Worm (Caenorhabditis elegans) whole organism, young adult: ENCODE data around the gene ZK742.6.

Source experiments
- B0261.1 ChIP-seq: sonication (generic microtip); optimal IDR thresholded peaks from 2 replicates; lab custom pipeline; 2016; ENCODE audit warnings: mild to moderate bottlenecking, missing genetic modification characterization, moderate library complexity, missing compliant biosample characterization
- B0336.3 ChIP-seq: fragments of 200-800 bp; sonication (Bioruptor generic); IDR thresholded peaks from 2 replicates; pipeline ENCODE4 v1.3.6; 2022; ENCODE audit warnings: missing genetic modification characterization, missing compliant biosample characterization
- D2030.7 ChIP-seq: fragments of 200-800 bp; sonication (Bioruptor generic); IDR thresholded peaks from 2 replicates; pipeline ENCODE4 v1.3.6; 2022; ENCODE audit warnings: missing genetic modification reagents, missing genetic modification characterization, missing compliant biosample characterization
- F37B4.10 ChIP-seq: fragments of 200-800 bp; sonication (Bioruptor generic); IDR thresholded peaks from 2 replicates; pipeline ENCODE4 v1.3.6; 2022; ENCODE audit warnings: missing genetic modification characterization, missing compliant biosample characterization
- F39B2.1 ChIP-seq: fragments of 200-800 bp; sonication (Bioruptor generic); IDR thresholded peaks from 2 replicates; pipeline ENCODE4 v1.3.6; 2022; ENCODE audit warnings: missing genetic modification reagents, missing genetic modification characterization, missing compliant biosample characterization
- F49E8.2 ChIP-seq: sonication (generic microtip); optimal IDR thresholded peaks from 3 replicates; lab custom pipeline; 2017; ENCODE audit warnings: missing genetic modification characterization, mild to moderate bottlenecking, missing compliant biosample characterization, antibody characterized with exemption, moderate library complexity; ENCODE audit not compliant: insufficient read depth
- K12H6.12 ChIP-seq: fragments of 200-800 bp; sonication (Bioruptor generic); optimal IDR thresholded peaks from 2 replicates; lab custom pipeline; 2018; ENCODE audit warnings: mild to moderate bottlenecking, missing genetic modification characterization, missing compliant biosample characterization
- Y53F4B.3 ChIP-seq: fragments of 200-800 bp; sonication (Bioruptor generic); IDR thresholded peaks from 2 replicates; pipeline ENCODE4 v1.3.6; 2022; ENCODE audit warnings: missing genetic modification reagents, missing genetic modification characterization, missing compliant biosample characterization
- Y53G8AR.9 ChIP-seq: fragments of 200-800 bp; sonication (Bioruptor generic); conservative IDR thresholded peaks from 2 replicates; pipeline ENCODE4 v1.3.6; 2022; ENCODE audit warnings: missing genetic modification reagents, missing genetic modification characterization, missing compliant biosample characterization
- Y95B8A.8 ChIP-seq: fragments of 200-800 bp; sonication (Bioruptor generic); IDR thresholded peaks from 2 replicates; pipeline ENCODE4 v1.3.6; 2022; ENCODE audit warnings: missing genetic modification reagents, missing genetic modification characterization, missing compliant biosample characterization
- aptf-2 ChIP-seq: fragments of 200-800 bp; sonication (Bioruptor generic); conservative IDR thresholded peaks from 2 replicates; pipeline ENCODE4 v1.3.6; 2022; ENCODE audit warnings: missing genetic modification reagents, missing genetic modification characterization, missing compliant biosample characterization
- attf-3 ChIP-seq: fragments of 200-800 bp; sonication (Bioruptor generic); conservative IDR thresholded peaks from 2 replicates; pipeline ENCODE4 v1.3.6; 2022; ENCODE audit warnings: missing genetic modification reagents, missing genetic modification characterization, missing compliant biosample characterization
- bed-2 ChIP-seq: fragments of 200-800 bp; sonication (Bioruptor generic); IDR thresholded peaks from 2 replicates; pipeline ENCODE4 v1.3.6; 2022; ENCODE audit warnings: missing genetic modification reagents, missing genetic modification characterization, missing compliant biosample characterization
- cebp-2 ChIP-seq: fragments of 200-800 bp; sonication (Bioruptor generic); IDR thresholded peaks from 2 replicates; pipeline ENCODE4 v1.3.6; 2022; ENCODE audit warnings: missing genetic modification characterization, missing compliant biosample characterization
- ceh-40 ChIP-seq: fragments of 200-800 bp; sonication (Bioruptor generic); IDR thresholded peaks from 2 replicates; pipeline ENCODE4 v1.3.6; 2022; ENCODE audit warnings: missing genetic modification characterization, missing compliant biosample characterization
- chd-7 ChIP-seq: sonication (generic microtip); optimal IDR thresholded peaks from 2 replicates; lab custom pipeline; 2016; ENCODE audit warnings: mild to moderate bottlenecking, missing genetic modification characterization, moderate library complexity, missing compliant biosample characterization
- die-1 ChIP-seq: sonication (generic microtip); optimal IDR thresholded peaks from 2 replicates; lab custom pipeline; 2016; ENCODE audit warnings: missing genotype, mild to moderate bottlenecking, missing genetic modification characterization, missing compliant biosample characterization
- dpff-1 ChIP-seq: sonication (generic microtip); optimal IDR thresholded peaks from 2 replicates; lab custom pipeline; 2017; ENCODE audit warnings: mild to moderate bottlenecking, missing genetic modification characterization, missing compliant biosample characterization
- egl-18 ChIP-seq: fragments of 200-800 bp; sonication (Bioruptor generic); IDR thresholded peaks from 2 replicates; pipeline ENCODE4 v1.3.6; 2022; ENCODE audit warnings: missing genetic modification reagents, missing genetic modification characterization, missing compliant biosample characterization
- ekl-4 ChIP-seq: fragments of 200-800 bp; sonication (Bioruptor generic); IDR thresholded peaks from 2 replicates; pipeline ENCODE4 v1.3.6; 2022; ENCODE audit warnings: missing genetic modification reagents, missing genetic modification characterization, missing compliant biosample characterization
- fkh-3 ChIP-seq: sonication (generic microtip); optimal IDR thresholded peaks from 2 replicates; lab custom pipeline; 2016; ENCODE audit warnings: mild to moderate bottlenecking, missing genetic modification characterization, missing compliant biosample characterization
- him-1 ChIP-seq: sonication (generic microtip); optimal IDR thresholded peaks from 2 replicates; lab custom pipeline; 2016; ENCODE audit warnings: missing genotype, missing genetic modification reagents, missing genetic modification characterization, missing compliant biosample characterization
- hmg-1.2 ChIP-seq: fragments of 200-800 bp; sonication (Bioruptor generic); IDR thresholded peaks from 2 replicates; pipeline ENCODE4 v1.3.6; 2022; ENCODE audit warnings: missing genetic modification reagents, missing genetic modification characterization, missing compliant biosample characterization
- hmg-20 ChIP-seq: fragments of 200-800 bp; sonication (Bioruptor generic); IDR thresholded peaks from 2 replicates; pipeline ENCODE4 v1.3.6; 2022; ENCODE audit warnings: missing genetic modification reagents, missing genetic modification characterization, missing compliant biosample characterization
- hrde-1 ChIP-seq: sonication (generic microtip); optimal IDR thresholded peaks from 2 replicates; lab custom pipeline; 2016; ENCODE audit warnings: missing genetic modification characterization, mild to moderate bottlenecking, missing compliant biosample characterization, moderate library complexity, missing genotype, missing genetic modification reagents, borderline replicate concordance
- lag-1 ChIP-seq: fragments of 200-800 bp; sonication (Bioruptor generic); IDR thresholded peaks from 2 replicates; pipeline ENCODE4 v1.3.6; 2022; ENCODE audit warnings: missing genetic modification reagents, missing genetic modification characterization, missing compliant biosample characterization
- let-607 ChIP-seq, 2 experiments: fragments of 200-800 bp in 1 of 2; sonication (Bioruptor generic) in 1 of 2; sonication (generic microtip) in 1 of 2; optimal IDR thresholded peaks; 2 replicates each; lab custom pipeline; 2016 to 2018; ENCODE audit warnings: mild to moderate bottlenecking in 2 of 2, missing compliant biosample characterization in 2 of 2, missing genetic modification characterization in 2 of 2, moderate library complexity in 2 of 2, missing genotype in 1 of 2
- lir-1 ChIP-seq: fragments of 200-800 bp; sonication (Bioruptor generic); conservative IDR thresholded peaks from 2 replicates; pipeline ENCODE4 v1.3.6; 2022; ENCODE audit warnings: missing genetic modification reagents, missing genetic modification characterization, missing compliant biosample characterization
- lsl-1 ChIP-seq: fragments of 200-800 bp; sonication (Bioruptor generic); optimal IDR thresholded peaks from 2 replicates; lab custom pipeline; 2018; ENCODE audit warnings: mild to moderate bottlenecking, missing genetic modification characterization, moderate library complexity, missing compliant biosample characterization
- madf-10 ChIP-seq: sonication (generic microtip); optimal IDR thresholded peaks from 2 replicates; lab custom pipeline; 2016; ENCODE audit warnings: mild to moderate bottlenecking, missing genetic modification characterization, missing compliant biosample characterization
- madf-6 ChIP-seq: fragments of 200-800 bp; sonication (Bioruptor generic); IDR thresholded peaks from 2 replicates; pipeline ENCODE4 v1.3.6; 2022; ENCODE audit warnings: missing genetic modification reagents, missing genetic modification characterization, missing compliant biosample characterization
- madf-8 ChIP-seq: fragments of 200-800 bp; sonication (Bioruptor generic); conservative IDR thresholded peaks from 2 replicates; pipeline ENCODE4 v1.3.6; 2022; ENCODE audit warnings: missing genetic modification reagents, missing genetic modification characterization, missing compliant biosample characterization
- mcd-1 ChIP-seq: fragments of 200-800 bp; sonication (Bioruptor generic); IDR thresholded peaks from 2 replicates; pipeline ENCODE4 v1.3.6; 2022; ENCODE audit warnings: missing genetic modification reagents, missing genetic modification characterization, missing compliant biosample characterization
- mes-4 ChIP-seq: sonication (generic microtip); optimal IDR thresholded peaks from 2 replicates; lab custom pipeline; 2016; ENCODE audit warnings: missing genotype, missing genetic modification characterization, missing compliant biosample characterization
- nfya-1 ChIP-seq: sonication (generic microtip); optimal IDR thresholded peaks from 2 replicates; lab custom pipeline; 2017; ENCODE audit warnings: antibody characterized with exemption, missing compliant biosample characterization, missing genetic modification characterization, borderline replicate concordance; ENCODE audit not compliant: insufficient read depth
- nhr-90 ChIP-seq: sonication (generic microtip); optimal IDR thresholded peaks from 2 replicates; lab custom pipeline; 2016; ENCODE audit warnings: missing genotype, mild to moderate bottlenecking, missing genetic modification characterization, missing compliant biosample characterization
- pha-4 ChIP-seq: fragments of 150-350 bp; sonication (generic microtip); optimal IDR thresholded peaks from 2 replicates; lab custom pipeline; 2014; ENCODE audit warnings: missing biosample characterization, missing genetic modification reagents, missing genetic modification characterization
- rec-8 ChIP-seq, 2 experiments: sonication (generic microtip); optimal IDR thresholded peaks; 2 replicates each; lab custom pipeline; 2016; ENCODE audit warnings: mild to moderate bottlenecking in 2 of 2, missing genetic modification characterization in 2 of 2, missing genetic modification reagents in 2 of 2, missing genotype in 2 of 2, missing biosample characterization in 1 of 2, missing compliant biosample characterization in 1 of 2, moderate library complexity in 1 of 2
- repo-1 ChIP-seq: sonication (generic microtip); optimal IDR thresholded peaks from 2 replicates; lab custom pipeline; 2017; ENCODE audit warnings: mild to moderate bottlenecking, missing genetic modification characterization, missing compliant biosample characterization
- sdz-38 ChIP-seq: sonication (generic microtip); optimal IDR thresholded peaks from 2 replicates; lab custom pipeline; 2016; ENCODE audit warnings: missing genotype, missing genetic modification characterization, missing compliant biosample characterization
- snpc-1.3 ChIP-seq: sonication (generic microtip); optimal IDR thresholded peaks from 2 replicates; lab custom pipeline; 2017; ENCODE audit warnings: missing genetic modification characterization, mild to moderate bottlenecking, missing compliant biosample characterization, antibody characterized with exemption, moderate library complexity, missing genotype, missing genetic modification reagents; ENCODE audit not compliant: insufficient read depth
- snpc-3.4 ChIP-seq: sonication (generic microtip); optimal IDR thresholded peaks from 2 replicates; lab custom pipeline; 2017; ENCODE audit warnings: missing genetic modification characterization, mild to moderate bottlenecking, missing compliant biosample characterization, antibody characterized with exemption, moderate library complexity, missing genotype, missing genetic modification reagents
- snpc-4 ChIP-seq, 5 experiments: fragments of 150-350 bp in 1 of 5; sonication (generic microtip) in 4 of 5; optimal IDR thresholded peaks; 2 replicates each; lab custom pipeline; 2014 to 2018; ENCODE audit warnings: missing genetic modification characterization in 5 of 5, missing biosample characterization in 3 of 5, antibody characterized with exemption in 2 of 5, mild to moderate bottlenecking in 2 of 5, missing compliant biosample characterization in 2 of 5, missing genotype in 2 of 5, moderate library complexity in 2 of 5, missing genetic modification reagents in 1 of 5
- tbx-9 ChIP-seq: sonication (generic microtip); optimal IDR thresholded peaks from 2 replicates; lab custom pipeline; 2016; ENCODE audit warnings: borderline replicate concordance, missing genetic modification characterization, inconsistent platforms, missing compliant biosample characterization
- unc-62 ChIP-seq: fragments of 150-350 bp; optimal IDR thresholded peaks from 2 replicates; lab custom pipeline; 2014; ENCODE audit warnings: missing biosample characterization, missing genetic modification reagents, missing genetic modification characterization
- xnd-1 ChIP-seq: sonication (generic microtip); optimal IDR thresholded peaks from 2 replicates; lab custom pipeline; 2016; ENCODE audit warnings: missing genotype, missing genetic modification reagents, missing genetic modification characterization, missing compliant biosample characterization
- ztf-3 ChIP-seq: fragments of 200-800 bp; sonication (Bioruptor generic); optimal IDR thresholded peaks from 2 replicates; lab custom pipeline; 2018; ENCODE audit warnings: mild to moderate bottlenecking, missing genetic modification characterization, missing compliant biosample characterization
- ztf-6 ChIP-seq: fragments of 200-800 bp; sonication (Bioruptor generic); IDR thresholded peaks from 2 replicates; pipeline ENCODE4 v1.3.6; 2022; ENCODE audit warnings: missing genetic modification reagents, missing genetic modification characterization, missing compliant biosample characterization

The ZK742.6 gene

DNA sequence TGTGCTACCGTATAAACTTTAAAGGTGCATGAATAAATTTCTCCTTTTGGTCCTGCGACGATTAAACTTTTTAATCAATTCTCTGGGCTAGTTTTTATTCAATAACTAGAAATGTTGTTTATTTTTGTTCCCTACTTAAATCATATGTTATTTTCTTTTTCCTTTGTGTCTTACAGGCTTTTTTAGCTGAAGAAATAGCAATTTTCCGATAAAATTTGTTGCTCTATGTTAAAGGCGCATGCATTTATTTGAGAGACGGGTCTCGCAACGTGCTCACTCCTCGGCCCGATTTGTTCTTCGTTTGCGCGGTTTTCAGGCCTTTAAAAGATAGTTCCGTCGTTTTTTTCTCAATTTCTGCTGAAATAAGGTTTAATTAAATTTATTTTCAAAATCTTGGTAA is 39.2 kb upstream of the ZK742.6 start (continued):
- TF ChIP-seq hrde-1 (no peak), hmg-1.2 (GFP tag; lab: Robert Waterston, UW) (peak; percentile 43; the same call in 1 of the 2 replicates), snpc-3.4 (tag; lab: Kevin White, UChicago) (no peak), B0336.3 (GFP tag; lab: Robert Waterston, UW) (no peak), Y53F4B.3 (GFP tag; lab: Robert Waterston, UW) (no peak), bed-2 (GFP tag; lab: Robert Waterston, UW) (no peak), mes-4 (no peak), repo-1 (tag; lab: Kevin White, UChicago) (no peak), ekl-4 (GFP tag; lab: Robert Waterston, UW) (no peak), ztf-6 (GFP tag; lab: Robert Waterston, UW) (no peak), pha-4 (tag; lab: Kevin White, UChicago) (no peak), attf-3 (GFP tag; lab: Robert Waterston, UW) (no peak), let-607 (tag; optimal IDR thresholded peaks at IDR 0.05; lab: Kevin White, UChicago) (no peak), mcd-1 (GFP tag; lab: Robert Waterston, UW) (no peak), snpc-1.3 (peak; percentile 14), fkh-3 (tag; lab: Kevin White, UChicago) (no peak), Y95B8A.8 (GFP tag; lab: Robert Waterston, UW) (no peak), K12H6.12 (tag; lab: Kevin White, UChicago) (no peak), B0261.1 (tag; lab: Kevin White, UChicago) (no peak), xnd-1 (tag; lab: Kevin White, UChicago) (peak; percentile 75), unc-62 (GFP tag; lab: Kevin White, UChicago) (no peak), egl-18 (no peak), F39B2.1 (GFP tag; lab: Robert Waterston, UW) (no peak), ceh-40 (no peak), D2030.7 (peak; percentile 45; the same call in 1 of the 2 replicates), nfya-1 (tag; lab: Kevin White, UChicago) (no peak), hmg-20 (GFP tag; lab: Robert Waterston, UW) (no peak), nhr-90 (tag; lab: Kevin White, UChicago) (no peak), lsl-1 (peak; percentile 84), ztf-3 (GFP tag; lab: Kevin White, UChicago) (no peak), him-1 (tag; lab: Kevin White, UChicago) (no peak), snpc-4 (GFP tag; optimal IDR thresholded peaks at IDR 0.05; lab: Kevin White, UChicago) (no peak), snpc-4 (tag; optimal IDR thresholded peaks at IDR 0.05; lab: Kevin White, UChicago) (peak in 1 of 4 experiments; percentile 26), madf-10 (tag; lab: Kevin White, UChicago) (no peak), madf-8 (GFP tag; lab: Robert Waterston, UW) (peak; percentile 42), aptf-2 (GFP tag; lab: Robert Waterston, UW) (no peak), chd-7 (tag; lab: Kevin White, UChicago) (no peak), dpff-1 (no peak), Y53G8AR.9 (GFP tag; lab: Robert Waterston, UW) (no peak), lag-1 (GFP tag; lab: Robert Waterston, UW) (no peak), madf-6 (GFP tag; lab: Robert Waterston, UW) (peak; percentile 76), lir-1 (GFP tag; lab: Robert Waterston, UW) (no peak), rec-8 (tag; optimal IDR thresholded peaks at IDR 0.05; lab: Kevin White, UChicago) (no peak), tbx-9 (tag; lab: Kevin White, UChicago) (no peak), sdz-38 (no peak), F49E8.2 (tag; lab: Kevin White, UChicago) (no peak), cebp-2 (no peak), die-1 (tag; lab: Kevin White, UChicago) (no peak), F37B4.10 (no peak)
